Worm (Caenorhabditis elegans) whole organism, early embryonic: ENCODE measurements around the gene ZC404.1.

Source experiments
- B0310.2 ChIP-seq: sonication (generic microtip); optimal IDR thresholded peaks from 2 replicates; lab custom pipeline; 2016; ENCODE audit warnings: mild to moderate bottlenecking, missing genetic modification characterization, missing compliant biosample characterization
- ama-1 ChIP-seq: fragments of 150-350 bp; optimal IDR thresholded peaks from 2 replicates; lab custom pipeline; 2014
- scrt-1 ChIP-seq: fragments of 200-800 bp; sonication (Bioruptor generic); IDR thresholded peaks from 2 replicates; pipeline ENCODE4 v1.3.6; 2022; ENCODE audit warnings: missing genetic modification characterization, missing compliant biosample characterization

DNA sequence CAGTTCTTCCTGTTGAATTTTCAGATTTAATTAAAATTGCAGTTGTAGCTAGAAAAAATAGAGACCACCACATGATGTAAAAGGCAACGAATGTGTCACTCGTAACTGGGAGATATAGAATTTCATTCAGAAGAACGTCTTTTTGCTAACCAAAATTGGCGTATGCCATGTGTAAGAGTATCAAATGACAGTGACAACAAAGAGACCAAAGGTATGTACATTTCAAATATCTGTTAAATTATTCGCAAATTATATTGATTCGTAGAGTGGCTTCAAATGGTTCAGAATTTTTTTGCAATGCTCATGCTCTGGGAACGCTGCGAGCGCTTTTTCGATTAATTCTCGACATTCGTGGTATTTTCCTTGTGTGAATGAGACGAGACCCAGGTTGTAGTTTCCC is 31.6 kb upstream of the ZC404.1 start, which contains the start of gene T25F10.4:
- TF ChIP-seq scrt-1 (no peak), B0310.2 (tag; lab: Kevin White, UChicago) (no peak), ama-1 (lab: Kevin White, UChicago) (no peak)
